Worm (Caenorhabditis elegans) whole organism, midembryonic: Measurements from ENCODE around the gene srh-293.

Experiments
- T22C8.4 ChIP-seq: fragments of 200-800 bp; sonication (Bioruptor generic); IDR thresholded peaks from 2 replicates; pipeline ENCODE4 v1.3.6; 2022; ENCODE audit warnings: missing genetic modification characterization, missing compliant biosample characterization
- flt-1 ChIP-seq: fragments of 200-800 bp; sonication (Bioruptor generic); IDR thresholded peaks from 2 replicates; pipeline ENCODE4 v1.3.6; 2022; ENCODE audit warnings: missing genetic modification characterization, missing compliant biosample characterization
- klf-2 ChIP-seq: fragments of 200-800 bp; sonication (Bioruptor generic); conservative IDR thresholded peaks from 2 replicates; pipeline ENCODE4 v1.3.6; 2022; ENCODE audit warnings: missing genetic modification reagents, missing genetic modification characterization, missing compliant biosample characterization
- ref-1 ChIP-seq: fragments of 200-800 bp; sonication (Bioruptor generic); conservative IDR thresholded peaks from 2 replicates; pipeline ENCODE4 v1.3.6; 2022; ENCODE audit warnings: missing genetic modification reagents, missing genetic modification characterization, missing compliant biosample characterization
- ztf-23 ChIP-seq: fragments of 200-800 bp; sonication (Bioruptor generic); IDR thresholded peaks from 2 replicates; pipeline ENCODE4 v1.3.6; 2022; ENCODE audit warnings: missing genetic modification reagents, missing genetic modification characterization, missing compliant biosample characterization
- ztf-29 ChIP-seq: fragments of 200-800 bp; sonication (Bioruptor generic); IDR thresholded peaks from 2 replicates; pipeline ENCODE4 v1.3.6; 2022; ENCODE audit warnings: missing genetic modification reagents, missing genetic modification characterization, missing compliant biosample characterization

ce11 chrV:15891761-15892160 lies 25.8 kb downstream of the srh-293 start, which contains the start of gene T06C12.12:
- TF ChIP-seq flt-1 = no peak
- TF ChIP-seq ztf-23 = no peak
- no peak for TF ChIP-seq T22C8.4 (GFP tag; lab: Robert Waterston, UW)
- no peak for TF ChIP-seq ref-1 (GFP tag; lab: Robert Waterston, UW)
- no peak for TF ChIP-seq ztf-29 (GFP tag; lab: Robert Waterston, UW)
- TF ChIP-seq klf-2 = no peak
